Worm (Caenorhabditis elegans): ENCODE measurements around the gene nspd-7.

DNA sequence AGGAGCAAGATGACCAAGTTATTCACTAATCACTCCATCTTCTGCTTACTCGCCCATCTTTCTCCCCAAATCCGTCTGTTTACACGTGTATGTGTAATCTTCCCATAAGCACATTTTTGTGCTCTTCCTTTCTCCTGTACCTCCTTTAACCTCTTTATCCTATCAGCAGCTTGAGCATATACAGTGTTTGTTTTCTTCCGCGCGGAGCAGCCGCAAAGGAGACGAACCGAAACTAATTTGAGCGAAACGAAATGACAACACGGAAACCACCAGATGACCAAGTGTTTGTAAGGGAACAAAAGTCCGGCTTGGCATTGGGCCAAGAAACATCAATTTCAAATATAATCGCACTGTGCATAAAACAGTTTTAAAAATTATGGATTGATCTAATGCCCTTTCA lies 35.4 kb upstream of the nspd-7 start:
- no peak for TF ChIP-seq pat-9 (tag; optimal IDR thresholded peaks at IDR 0.05)
- no peak for TF ChIP-seq dve-1 (tag; optimal IDR thresholded peaks at IDR 0.05)
- TF ChIP-seq zip-5 (tag; optimal IDR thresholded peaks at IDR 0.05) = no peak
- no peak for TF ChIP-seq ceh-9 (tag; optimal IDR thresholded peaks at IDR 0.05)
- TF ChIP-seq C08G9.2 (tag; optimal IDR thresholded peaks at IDR 0.05) = no peak
- TF ChIP-seq hlh-13 (GFP tag; optimal IDR thresholded peaks at IDR 0.05) = no peak

Measured in whole organism, late embryonic.